Worm (Caenorhabditis elegans) whole organism, young adult: ENCODE measurements around the gene T15H9.4.

Experiments used
- B0035.1 ChIP-seq: sonication (generic microtip); optimal IDR thresholded peaks from 2 replicates; lab custom pipeline; 2016; ENCODE audit warnings: missing genetic modification characterization, mild to moderate bottlenecking, missing compliant biosample characterization, missing genotype, missing genetic modification reagents
- B0336.3 ChIP-seq: fragments of 200-800 bp; sonication (Bioruptor generic); IDR thresholded peaks from 2 replicates; pipeline ENCODE4 v1.3.6; 2022; ENCODE audit warnings: missing genetic modification characterization, missing compliant biosample characterization
- C17E4.6 ChIP-seq: fragments of 200-800 bp; sonication (Bioruptor generic); IDR thresholded peaks from 2 replicates; pipeline ENCODE4 v1.3.6; 2022; ENCODE audit warnings: missing genetic modification reagents, missing genetic modification characterization, missing compliant biosample characterization
- F10E7.11 ChIP-seq: sonication (generic microtip); optimal IDR thresholded peaks from 2 replicates; lab custom pipeline; 2017; ENCODE audit warnings: mild to moderate bottlenecking, missing genetic modification characterization, moderate library complexity, missing compliant biosample characterization
- F22D6.2 ChIP-seq: sonication (generic microtip); optimal IDR thresholded peaks from 2 replicates; lab custom pipeline; 2016; ENCODE audit warnings: mild to moderate bottlenecking, missing genetic modification characterization, missing compliant biosample characterization
- F39B2.1 ChIP-seq: fragments of 200-800 bp; sonication (Bioruptor generic); IDR thresholded peaks from 2 replicates; pipeline ENCODE4 v1.3.6; 2022; ENCODE audit warnings: missing genetic modification reagents, missing genetic modification characterization, missing compliant biosample characterization
- F52B5.7 ChIP-seq: sonication (generic microtip); optimal IDR thresholded peaks from 2 replicates; lab custom pipeline; 2016; ENCODE audit warnings: mild to moderate bottlenecking, missing genetic modification characterization, missing compliant biosample characterization
- F57C9.4 ChIP-seq: sonication (generic microtip); optimal IDR thresholded peaks from 2 replicates; lab custom pipeline; 2017; ENCODE audit warnings: mild to moderate bottlenecking, missing genetic modification characterization, missing compliant biosample characterization
- T07F8.4 ChIP-seq: sonication (generic microtip); optimal IDR thresholded peaks from 2 replicates; lab custom pipeline; 2016; ENCODE audit warnings: mild to moderate bottlenecking, missing genetic modification characterization, moderate library complexity, missing compliant biosample characterization
- Y56A3A.18 ChIP-seq: fragments of 200-800 bp; sonication (Bioruptor generic); IDR thresholded peaks from 2 replicates; pipeline ENCODE4 v1.3.6; 2022; ENCODE audit warnings: missing genetic modification reagents, missing genetic modification characterization, missing compliant biosample characterization
- Y67H2A.10 ChIP-seq: fragments of 200-800 bp; sonication (Bioruptor generic); conservative IDR thresholded peaks from 2 replicates; pipeline ENCODE4 v1.3.6; 2022; ENCODE audit warnings: missing genetic modification reagents, missing genetic modification characterization, missing compliant biosample characterization
- Y95B8A.8 ChIP-seq: fragments of 200-800 bp; sonication (Bioruptor generic); IDR thresholded peaks from 2 replicates; pipeline ENCODE4 v1.3.6; 2022; ENCODE audit warnings: missing genetic modification reagents, missing genetic modification characterization, missing compliant biosample characterization
- ZK185.1 ChIP-seq: sonication (generic microtip); optimal IDR thresholded peaks from 2 replicates; lab custom pipeline; 2016; ENCODE audit warnings: mild to moderate bottlenecking, missing genetic modification characterization, missing compliant biosample characterization; ENCODE audit not compliant: poor library complexity, severe bottlenecking
- atf-7 ChIP-seq: sonication (generic microtip); optimal IDR thresholded peaks from 2 replicates; lab custom pipeline; 2017; ENCODE audit warnings: mild to moderate bottlenecking, missing genetic modification characterization, missing compliant biosample characterization
- attf-6 ChIP-seq: fragments of 200-800 bp; sonication (Bioruptor generic); IDR thresholded peaks from 2 replicates; pipeline ENCODE4 v1.3.6; 2022; ENCODE audit warnings: missing genetic modification reagents, missing genetic modification characterization, missing compliant biosample characterization
- bed-1 ChIP-seq: fragments of 200-800 bp; sonication (Bioruptor generic); IDR thresholded peaks from 2 replicates; pipeline ENCODE4 v1.3.6; 2022; ENCODE audit warnings: missing genetic modification reagents, missing genetic modification characterization, missing compliant biosample characterization
- ccch-3 ChIP-seq: fragments of 200-800 bp; sonication (Bioruptor generic); optimal IDR thresholded peaks from 2 replicates; lab custom pipeline; 2018; ENCODE audit warnings: mild to moderate bottlenecking, missing genetic modification characterization, missing compliant biosample characterization
- ceh-100 ChIP-seq: fragments of 200-800 bp; sonication (Bioruptor generic); IDR thresholded peaks from 2 replicates; pipeline ENCODE4 v1.3.6; 2022; ENCODE audit warnings: missing genetic modification reagents, missing genetic modification characterization, missing compliant biosample characterization
- ceh-40 ChIP-seq: fragments of 200-800 bp; sonication (Bioruptor generic); IDR thresholded peaks from 2 replicates; pipeline ENCODE4 v1.3.6; 2022; ENCODE audit warnings: missing genetic modification characterization, missing compliant biosample characterization
- ceh-79 ChIP-seq: sonication (generic microtip); optimal IDR thresholded peaks from 2 replicates; lab custom pipeline; 2017; ENCODE audit warnings: mild to moderate bottlenecking, missing genetic modification characterization, missing compliant biosample characterization
- ceh-91 ChIP-seq: fragments of 200-800 bp; sonication (Bioruptor generic); IDR thresholded peaks from 2 replicates; pipeline ENCODE4 v1.3.6; 2022; ENCODE audit warnings: missing genetic modification reagents, missing genetic modification characterization, missing compliant biosample characterization
- dox-1 ChIP-seq: fragments of 200-800 bp; sonication (Bioruptor generic); IDR thresholded peaks from 2 replicates; pipeline ENCODE4 v1.3.6; 2022; ENCODE audit warnings: missing genetic modification reagents, missing genetic modification characterization, missing compliant biosample characterization
- ekl-4 ChIP-seq: fragments of 200-800 bp; sonication (Bioruptor generic); IDR thresholded peaks from 2 replicates; pipeline ENCODE4 v1.3.6; 2022; ENCODE audit warnings: missing genetic modification reagents, missing genetic modification characterization, missing compliant biosample characterization
- ets-4 ChIP-seq: fragments of 200-800 bp; sonication (Bioruptor generic); optimal IDR thresholded peaks from 2 replicates; lab custom pipeline; 2018; ENCODE audit warnings: mild to moderate bottlenecking, missing genetic modification characterization, missing compliant biosample characterization
- fkh-3 ChIP-seq: sonication (generic microtip); optimal IDR thresholded peaks from 2 replicates; lab custom pipeline; 2016; ENCODE audit warnings: mild to moderate bottlenecking, missing genetic modification characterization, missing compliant biosample characterization
- hmg-1.2 ChIP-seq: fragments of 200-800 bp; sonication (Bioruptor generic); IDR thresholded peaks from 2 replicates; pipeline ENCODE4 v1.3.6; 2022; ENCODE audit warnings: missing genetic modification reagents, missing genetic modification characterization, missing compliant biosample characterization
- hmg-20 ChIP-seq: fragments of 200-800 bp; sonication (Bioruptor generic); IDR thresholded peaks from 2 replicates; pipeline ENCODE4 v1.3.6; 2022; ENCODE audit warnings: missing genetic modification reagents, missing genetic modification characterization, missing compliant biosample characterization
- hsf-1 ChIP-seq: fragments of 200-800 bp; sonication (Bioruptor generic); IDR thresholded peaks from 2 replicates; pipeline ENCODE4 v1.3.6; 2022; ENCODE audit warnings: missing genetic modification reagents, missing genetic modification characterization, missing compliant biosample characterization
- lag-1 ChIP-seq: fragments of 200-800 bp; sonication (Bioruptor generic); IDR thresholded peaks from 2 replicates; pipeline ENCODE4 v1.3.6; 2022; ENCODE audit warnings: missing genetic modification reagents, missing genetic modification characterization, missing compliant biosample characterization
- lin-40 ChIP-seq: sonication (generic microtip); optimal IDR thresholded peaks from 2 replicates; lab custom pipeline; 2016; ENCODE audit warnings: missing genetic modification characterization, mild to moderate bottlenecking, missing compliant biosample characterization, missing genotype, missing genetic modification reagents
- lin-54 ChIP-seq: fragments of 200-800 bp; sonication (Bioruptor generic); optimal IDR thresholded peaks from 2 replicates; lab custom pipeline; 2018; ENCODE audit warnings: mild to moderate bottlenecking, missing genetic modification characterization, missing compliant biosample characterization
- lsl-1 ChIP-seq: fragments of 200-800 bp; sonication (Bioruptor generic); optimal IDR thresholded peaks from 2 replicates; lab custom pipeline; 2018; ENCODE audit warnings: mild to moderate bottlenecking, missing genetic modification characterization, moderate library complexity, missing compliant biosample characterization
- madf-8 ChIP-seq: fragments of 200-800 bp; sonication (Bioruptor generic); conservative IDR thresholded peaks from 2 replicates; pipeline ENCODE4 v1.3.6; 2022; ENCODE audit warnings: missing genetic modification reagents, missing genetic modification characterization, missing compliant biosample characterization
- nfyb-1 ChIP-seq: fragments of 200-800 bp; sonication (Bioruptor generic); IDR thresholded peaks from 2 replicates; pipeline ENCODE4 v1.3.6; 2022; ENCODE audit warnings: missing genetic modification reagents, missing genetic modification characterization, missing compliant biosample characterization
- nhr-120 ChIP-seq: fragments of 200-800 bp; sonication (Bioruptor generic); IDR thresholded peaks from 2 replicates; pipeline ENCODE4 v1.3.6; 2022; ENCODE audit warnings: missing genetic modification characterization, missing compliant biosample characterization
- nhr-179 ChIP-seq: sonication (generic microtip); optimal IDR thresholded peaks from 2 replicates; lab custom pipeline; 2016; ENCODE audit warnings: mild to moderate bottlenecking, missing genetic modification characterization, missing compliant biosample characterization
- nhr-80 ChIP-seq: sonication (generic microtip); optimal IDR thresholded peaks from 2 replicates; lab custom pipeline; 2016; ENCODE audit warnings: missing genetic modification characterization, missing compliant biosample characterization
- rcor-1 ChIP-seq: fragments of 200-800 bp; sonication (Bioruptor generic); IDR thresholded peaks from 2 replicates; pipeline ENCODE4 v1.3.6; 2022; ENCODE audit warnings: missing genetic modification reagents, missing genetic modification characterization, missing compliant biosample characterization
- rec-8 ChIP-seq, 2 experiments: sonication (generic microtip); optimal IDR thresholded peaks; 2 replicates each; lab custom pipeline; 2016; ENCODE audit warnings: mild to moderate bottlenecking in 2 of 2, missing genetic modification characterization in 2 of 2, missing genetic modification reagents in 2 of 2, missing genotype in 2 of 2, missing biosample characterization in 1 of 2, missing compliant biosample characterization in 1 of 2, moderate library complexity in 1 of 2
- snpc-1.1 ChIP-seq: sonication (generic microtip); optimal IDR thresholded peaks from 2 replicates; lab custom pipeline; 2017; ENCODE audit warnings: missing genetic modification characterization, mild to moderate bottlenecking, missing compliant biosample characterization, antibody characterized with exemption, moderate library complexity, missing genotype, missing genetic modification reagents; ENCODE audit not compliant: insufficient read depth
- snpc-3.4 ChIP-seq: sonication (generic microtip); optimal IDR thresholded peaks from 2 replicates; lab custom pipeline; 2017; ENCODE audit warnings: missing genetic modification characterization, mild to moderate bottlenecking, missing compliant biosample characterization, antibody characterized with exemption, moderate library complexity, missing genotype, missing genetic modification reagents
- sptf-2 ChIP-seq: fragments of 200-800 bp; sonication (Bioruptor generic); optimal IDR thresholded peaks from 2 replicates; lab custom pipeline; 2018; ENCODE audit warnings: mild to moderate bottlenecking, missing genetic modification characterization, missing compliant biosample characterization
- tbp1 ChIP-seq: fragments of 200-800 bp; sonication (Bioruptor generic); optimal IDR thresholded peaks from 2 replicates; lab custom pipeline; 2018; ENCODE audit warnings: mild to moderate bottlenecking, missing genetic modification characterization, missing compliant biosample characterization
- zfh-2 ChIP-seq: fragments of 200-800 bp; sonication (Bioruptor generic); conservative IDR thresholded peaks from 2 replicates; pipeline ENCODE4 v1.3.6; 2022; ENCODE audit warnings: missing genetic modification reagents, missing genetic modification characterization, missing compliant biosample characterization
- zim-3 ChIP-seq: sonication (generic microtip); optimal IDR thresholded peaks from 2 replicates; lab custom pipeline; 2017; ENCODE audit warnings: mild to moderate bottlenecking, missing genetic modification characterization, moderate library complexity, missing compliant biosample characterization
- ztf-22 ChIP-seq: fragments of 200-800 bp; sonication (Bioruptor generic); optimal IDR thresholded peaks from 2 replicates; lab custom pipeline; 2018; ENCODE audit warnings: mild to moderate bottlenecking, missing genetic modification characterization, moderate library complexity, missing compliant biosample characterization
- ztf-25 ChIP-seq: fragments of 200-800 bp; sonication (Bioruptor generic); IDR thresholded peaks from 2 replicates; pipeline ENCODE4 v1.3.6; 2022; ENCODE audit warnings: missing genetic modification reagents, missing genetic modification characterization, missing compliant biosample characterization
- ztf-26 ChIP-seq: sonication (generic microtip); optimal IDR thresholded peaks from 2 replicates; lab custom pipeline; 2017; ENCODE audit warnings: missing genetic modification characterization, missing compliant biosample characterization
- ztf-3 ChIP-seq: fragments of 200-800 bp; sonication (Bioruptor generic); optimal IDR thresholded peaks from 2 replicates; lab custom pipeline; 2018; ENCODE audit warnings: mild to moderate bottlenecking, missing genetic modification characterization, missing compliant biosample characterization

The T15H9.4 gene

DNA sequence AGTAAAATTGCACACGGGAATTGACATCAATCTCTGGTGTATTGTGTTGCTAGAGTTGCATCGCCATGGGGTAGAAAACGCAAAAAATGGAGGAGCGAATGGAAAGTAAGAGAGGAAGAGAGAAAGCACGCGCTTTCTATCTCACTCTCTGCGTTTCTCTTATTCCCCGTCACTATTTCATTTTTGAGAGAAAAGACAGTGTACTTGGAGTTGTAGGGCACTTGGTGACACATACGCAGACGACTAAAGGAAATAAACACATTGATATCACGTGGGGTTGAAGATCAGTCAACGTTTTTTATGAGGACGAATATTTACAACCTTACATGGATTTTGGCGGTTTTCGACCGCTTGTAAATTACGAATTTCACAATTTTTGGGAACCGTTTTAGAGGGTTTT, 8.3 kb upstream of the T15H9.4 start (continued):
- peak; percentile 80 for TF ChIP-seq ztf-26 (tag; lab: Kevin White, UChicago)
- TF ChIP-seq hmg-1.2 (GFP tag; lab: Robert Waterston, UW) = peak; percentile 83
- peak; percentile 94 for TF ChIP-seq lin-40 (tag; lab: Kevin White, UChicago)
- peak; percentile 85 for TF ChIP-seq nfyb-1 (GFP tag; lab: Robert Waterston, UW)
- no peak for TF ChIP-seq F10E7.11
- no peak for TF ChIP-seq attf-6
- peak; percentile 84 for TF ChIP-seq dox-1 (GFP tag; lab: Robert Waterston, UW)
- TF ChIP-seq tbp1 (GFP tag; lab: Kevin White, UChicago) = peak; percentile 67
- TF ChIP-seq lin-54 (GFP tag; lab: Kevin White, UChicago) = peak; percentile 69
- TF ChIP-seq rec-8 (tag; optimal IDR thresholded peaks at IDR 0.05; lab: Kevin White, UChicago) = no peak
- no peak for TF ChIP-seq Y67H2A.10 (GFP tag; lab: Robert Waterston, UW)
- peak; percentile 80 for TF ChIP-seq rcor-1 (GFP tag; lab: Robert Waterston, UW)
- peak; percentile 59 for TF ChIP-seq ZK185.1 (tag; lab: Kevin White, UChicago)
- peak; percentile 54 for TF ChIP-seq ets-4
- no peak for TF ChIP-seq zim-3 (tag; lab: Kevin White, UChicago)
- TF ChIP-seq Y95B8A.8 (GFP tag; lab: Robert Waterston, UW) = no peak
- peak; percentile 89 for TF ChIP-seq B0336.3 (GFP tag; lab: Robert Waterston, UW)
- no peak for TF ChIP-seq hmg-20 (GFP tag; lab: Robert Waterston, UW)
- TF ChIP-seq lag-1 = no peak
- TF ChIP-seq F39B2.1 (GFP tag; lab: Robert Waterston, UW) = no peak
- no peak for TF ChIP-seq F52B5.7 (tag; lab: Kevin White, UChicago)
- TF ChIP-seq snpc-3.4 (tag; lab: Kevin White, UChicago) = no peak
- TF ChIP-seq bed-1 (GFP tag; lab: Robert Waterston, UW) = no peak
- no peak for TF ChIP-seq ceh-40 (GFP tag; lab: Robert Waterston, UW)
- TF ChIP-seq ccch-3 (GFP tag; lab: Kevin White, UChicago) = no peak
- no peak for TF ChIP-seq madf-8 (GFP tag; lab: Robert Waterston, UW)
- TF ChIP-seq ceh-91 (GFP tag; lab: Robert Waterston, UW) = no peak
- TF ChIP-seq ekl-4 (GFP tag; lab: Robert Waterston, UW) = peak; percentile 57; the same call in 1 of the 2 replicates
- no peak for TF ChIP-seq sptf-2 (GFP tag; lab: Kevin White, UChicago)
- no peak for TF ChIP-seq F57C9.4 (tag; lab: Kevin White, UChicago)
- no peak for TF ChIP-seq snpc-1.1
- TF ChIP-seq atf-7 = peak; percentile 89
- no peak for TF ChIP-seq hsf-1 (GFP tag; lab: Robert Waterston, UW)
- TF ChIP-seq B0035.1 (tag; lab: Kevin White, UChicago) = no peak
- no peak for TF ChIP-seq nhr-179 (tag; lab: Kevin White, UChicago)
- TF ChIP-seq T07F8.4 (tag; lab: Kevin White, UChicago) = no peak
- TF ChIP-seq ztf-22 = peak; percentile 90
- TF ChIP-seq ztf-3 (GFP tag; lab: Kevin White, UChicago) = peak; percentile 79
- TF ChIP-seq lsl-1 (GFP tag; lab: Kevin White, UChicago) = no peak
- TF ChIP-seq ceh-100 (GFP tag; lab: Robert Waterston, UW) = no peak
- TF ChIP-seq F22D6.2 (tag; lab: Kevin White, UChicago) = peak; percentile 85
- no peak for TF ChIP-seq ceh-79 (tag; lab: Kevin White, UChicago)
- peak; percentile 39; the same call in 1 of the 2 replicates for TF ChIP-seq zfh-2 (GFP tag; lab: Robert Waterston, UW)
- TF ChIP-seq fkh-3 (tag; lab: Kevin White, UChicago) = no peak
- no peak for TF ChIP-seq nhr-120 (GFP tag; lab: Robert Waterston, UW)
- TF ChIP-seq C17E4.6 = no peak
- TF ChIP-seq Y56A3A.18 (GFP tag; lab: Robert Waterston, UW) = 0 out of 2 replicates have a peak, but pooled peaks have one; percentile 52
- TF ChIP-seq ztf-25 (GFP tag; lab: Robert Waterston, UW) = no peak
- peak; percentile 97 for TF ChIP-seq nhr-80
